Worm (Caenorhabditis elegans) whole organism, mixed stage, embryonic: ENCODE results near the gene F14D7.8.

Source experiments
- M03D4.4 ChIP-seq: sonication (generic microtip); optimal IDR thresholded peaks from 2 replicates; lab custom pipeline; 2017; ENCODE audit warnings: mild to moderate bottlenecking, missing genetic modification characterization, missing compliant biosample characterization
- elt-1 ChIP-seq: sonication (generic microtip); optimal IDR thresholded peaks from 2 replicates; lab custom pipeline; 2017; ENCODE audit warnings: missing genetic modification characterization, mild to moderate bottlenecking, missing compliant biosample characterization, antibody characterized with exemption, moderate library complexity, borderline replicate concordance; ENCODE audit not compliant: insufficient read depth
- elt-3 ChIP-seq: fragments of 150-350 bp; optimal IDR thresholded peaks from 2 replicates; lab custom pipeline; 2014; ENCODE audit warnings: missing biosample characterization, missing genetic modification characterization
- lin-13 ChIP-seq: fragments of 150-350 bp; optimal IDR thresholded peaks from 2 replicates; lab custom pipeline; 2014; ENCODE audit warnings: missing biosample characterization, missing genetic modification characterization
- lsy-2 ChIP-seq: fragments of 150-350 bp; optimal IDR thresholded peaks from 2 replicates; lab custom pipeline; 2014; ENCODE audit warnings: missing biosample characterization, missing genetic modification characterization
- pha-4 ChIP-seq: fragments of 150-350 bp; optimal IDR thresholded peaks from 2 replicates; lab custom pipeline; 2018; ENCODE audit warnings: missing biosample characterization, missing genetic modification reagents, missing genetic modification characterization
- snpc-4 ChIP-seq: fragments of 150-350 bp; optimal IDR thresholded peaks from 2 replicates; lab custom pipeline; 2014; ENCODE audit warnings: missing biosample characterization, missing genetic modification characterization
- unc-62 ChIP-seq: fragments of 150-350 bp; optimal IDR thresholded peaks from 2 replicates; lab custom pipeline; 2014; ENCODE audit warnings: missing biosample characterization, missing genetic modification reagents, missing genetic modification characterization
- ztf-11 ChIP-seq: fragments of 150-350 bp; optimal IDR thresholded peaks from 2 replicates; lab custom pipeline; 2014; ENCODE audit warnings: missing biosample characterization, missing genetic modification characterization

DNA sequence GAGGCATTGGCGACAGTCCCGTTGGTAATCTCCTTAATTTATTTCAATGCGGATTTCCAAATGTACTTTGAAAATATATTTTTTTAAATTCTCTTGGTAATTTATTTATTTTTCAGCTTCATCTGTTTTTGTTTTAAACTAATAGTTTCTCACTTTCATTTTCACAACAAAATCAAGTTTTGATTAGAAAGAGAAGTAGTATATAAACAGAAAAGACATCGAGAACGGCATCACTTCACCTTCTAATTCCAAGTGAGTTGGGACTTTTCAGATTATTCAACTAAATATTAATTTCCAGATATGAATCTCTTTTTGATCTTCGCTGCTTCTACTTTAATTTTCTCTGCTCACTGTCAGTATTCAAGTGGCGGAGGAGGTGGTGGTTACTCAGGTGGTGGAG lies 7.7 kb upstream of the F14D7.8 start, which contains the start of gene F47B8.14:
- TF ChIP-seq lin-13 (tag; lab: Kevin White, UChicago) (no peak), pha-4 (no peak), snpc-4 (no peak), M03D4.4 (tag; lab: Kevin White, UChicago) (no peak), elt-3 (no peak), ztf-11 (no peak), elt-1 (tag; lab: Kevin White, UChicago) (no peak), unc-62 (GFP tag; lab: Kevin White, UChicago) (no peak), lsy-2 (tag; lab: Kevin White, UChicago) (no peak)
